Fruit fly (Drosophila melanogaster) whole organism, embryonic: ENCODE results near the gene CG15247.

Experiments
- ATbp ChIP-seq: fragments of 200-800 bp; sonication (Bioruptor generic); optimal IDR thresholded peaks from 2 replicates; lab custom pipeline; 2017; ENCODE audit warnings: missing biosample characterization, mild to moderate bottlenecking, missing genetic modification characterization, missing genetic modification reagents
- Ada2b ChIP-seq: fragments of 200-800 bp; sonication (Bioruptor generic); IDR thresholded peaks from 2 replicates; pipeline ENCODE4 v1.3.6; 2022; ENCODE audit warnings: missing biosample characterization, missing genetic modification characterization
- Antp ChIP-seq: fragments of 200-800 bp; sonication (Bioruptor generic); optimal IDR thresholded peaks from 3 replicates; lab custom pipeline; 2016; ENCODE audit warnings: missing biosample characterization, missing genetic modification characterization
- CG12104 ChIP-seq: fragments of 200-800 bp; sonication (Bioruptor generic); optimal IDR thresholded peaks from 3 replicates; lab custom pipeline; 2016; ENCODE audit warnings: missing biosample characterization, missing genetic modification characterization
- CG12155 ChIP-seq: fragments of 200-800 bp; sonication (Bioruptor generic); optimal IDR thresholded peaks from 3 replicates; lab custom pipeline; 2016; ENCODE audit warnings: missing biosample characterization, missing genetic modification characterization
- CG12219 ChIP-seq: fragments of 200-800 bp; sonication (Bioruptor generic); optimal IDR thresholded peaks from 3 replicates; lab custom pipeline; 2018; ENCODE audit warnings: missing biosample characterization, mild to moderate bottlenecking, missing genetic modification characterization
- CG12391 ChIP-seq: fragments of 200-800 bp; sonication (Bioruptor generic); optimal IDR thresholded peaks from 3 replicates; lab custom pipeline; 2018; ENCODE audit warnings: missing biosample characterization, mild to moderate bottlenecking, missing genetic modification characterization, moderate library complexity
- CG14667 ChIP-seq: fragments of 200-800 bp; sonication (Bioruptor generic); IDR thresholded peaks from 2 replicates; pipeline ENCODE4 v1.3.6; 2022; ENCODE audit warnings: missing biosample characterization, missing genetic modification characterization
- CG14860 ChIP-seq: fragments of 200-800 bp; sonication (Bioruptor generic); IDR thresholded peaks from 3 replicates; pipeline ENCODE4 v1.3.6; 2022; ENCODE audit warnings: missing biosample characterization, missing genetic modification characterization; ENCODE audit not compliant: partially characterized antibody
- CG1603 ChIP-seq: fragments of 200-800 bp; sonication (Bioruptor generic); optimal IDR thresholded peaks from 2 replicates; lab custom pipeline; 2019; ENCODE audit warnings: missing biosample characterization, mild to moderate bottlenecking, missing genetic modification characterization, moderate library complexity
- CG16813 ChIP-seq: fragments of 200-800 bp; sonication (Bioruptor generic); IDR thresholded peaks from 3 replicates; pipeline ENCODE4 v1.3.6; 2022; ENCODE audit warnings: missing biosample characterization, missing genetic modification characterization; ENCODE audit not compliant: partially characterized antibody
- CG17612 ChIP-seq: fragments of 200-800 bp; sonication (Bioruptor generic); IDR thresholded peaks from 2 replicates; pipeline ENCODE4 v1.3.6; 2022; ENCODE audit warnings: missing biosample characterization, missing genetic modification characterization
- CG18262 ChIP-seq: fragments of 200-800 bp; optimal IDR thresholded peaks from 3 replicates; lab custom pipeline; 2019; ENCODE audit warnings: missing biosample characterization, mild to moderate bottlenecking, missing genetic modification characterization, moderate library complexity
- CG18619 ChIP-seq: fragments of 200-800 bp; sonication (Bioruptor generic); optimal IDR thresholded peaks from 3 replicates; lab custom pipeline; 2017; ENCODE audit warnings: missing biosample characterization, mild to moderate bottlenecking, missing genetic modification characterization
- CG30431 ChIP-seq: fragments of 200-800 bp; sonication (Bioruptor generic); optimal IDR thresholded peaks from 2 replicates; lab custom pipeline; 2017; ENCODE audit warnings: missing biosample characterization, missing genetic modification characterization
- CG31224 ChIP-seq: fragments of 200-800 bp; sonication (Bioruptor generic); IDR thresholded peaks from 2 replicates; pipeline ENCODE4 v1.3.6; 2022; ENCODE audit warnings: missing biosample characterization, missing genetic modification characterization
- CG6813 ChIP-seq: fragments of 200-800 bp; sonication (Bioruptor generic); optimal IDR thresholded peaks from 2 replicates; lab custom pipeline; 2017; ENCODE audit warnings: missing biosample characterization, missing genetic modification characterization, mild to moderate bottlenecking, moderate library complexity, missing genetic modification reagents
- CG7928 ChIP-seq: fragments of 200-800 bp; sonication (Bioruptor generic); optimal IDR thresholded peaks from 2 replicates; lab custom pipeline; 2017; ENCODE audit warnings: missing biosample characterization, mild to moderate bottlenecking, missing genetic modification characterization
- CTCF ChIP-seq: fragments of 200-800 bp; sonication (Bioruptor generic); optimal IDR thresholded peaks from 2 replicates; lab custom pipeline; 2017; ENCODE audit warnings: missing biosample characterization, mild to moderate bottlenecking, missing genetic modification characterization, moderate library complexity
- Doc3 ChIP-seq: fragments of 200-800 bp; sonication (Bioruptor generic); IDR thresholded peaks from 3 replicates; pipeline ENCODE4 v1.3.6; 2022; ENCODE audit warnings: missing biosample characterization, missing genetic modification characterization; ENCODE audit not compliant: partially characterized antibody
- Dp ChIP-seq: fragments of 200-800 bp; sonication (Bioruptor generic); optimal IDR thresholded peaks from 2 replicates; lab custom pipeline; 2018; ENCODE audit warnings: missing biosample characterization, mild to moderate bottlenecking, missing genetic modification characterization, moderate library complexity
- E2f1 ChIP-seq: fragments of 200-800 bp; sonication (Bioruptor generic); IDR thresholded peaks from 2 replicates; pipeline ENCODE4 v1.3.6; 2022; ENCODE audit warnings: missing biosample characterization, missing genetic modification characterization
- HLH54F ChIP-seq: fragments of 200-800 bp; sonication (Bioruptor generic); optimal IDR thresholded peaks from 3 replicates; lab custom pipeline; 2016; ENCODE audit warnings: missing biosample characterization, missing genetic modification characterization
- Hr78 ChIP-seq, 2 experiments: fragments of 200-800 bp in 1 of 2; fragments of >200 bp in 1 of 2; sonication (Bioruptor generic) in 1 of 2; optimal IDR thresholded peaks; 2 replicates each; lab custom pipeline; 2017 to 2019; ENCODE audit warnings: missing biosample characterization in 2 of 2, missing genetic modification characterization in 2 of 2, mild to moderate bottlenecking in 1 of 2, moderate library complexity in 1 of 2
- MTF-1 ChIP-seq: fragments of 200-800 bp; sonication (Bioruptor generic); optimal IDR thresholded peaks from 2 replicates; lab custom pipeline; 2018; ENCODE audit warnings: missing biosample characterization, mild to moderate bottlenecking, missing genetic modification characterization, borderline replicate concordance
- Nf-YB ChIP-seq: fragments of 200-800 bp; sonication (Bioruptor generic); optimal IDR thresholded peaks from 3 replicates; lab custom pipeline; 2019; ENCODE audit warnings: missing biosample characterization, mild to moderate bottlenecking, missing genetic modification characterization, moderate library complexity
- Oli ChIP-seq: fragments of 200-800 bp; sonication (Bioruptor generic); optimal IDR thresholded peaks from 2 replicates; lab custom pipeline; 2018; ENCODE audit warnings: missing biosample characterization, mild to moderate bottlenecking, missing genetic modification characterization, moderate library complexity
- PHDP ChIP-seq: fragments of 200-800 bp; sonication (Bioruptor generic); optimal IDR thresholded peaks from 3 replicates; lab custom pipeline; 2018; ENCODE audit warnings: missing biosample characterization, mild to moderate bottlenecking, missing genetic modification characterization, moderate library complexity
- Poxn ChIP-seq: fragments of 200-800 bp; sonication (Bioruptor generic); IDR thresholded peaks from 2 replicates; pipeline ENCODE4 v1.3.6; 2022; ENCODE audit warnings: missing biosample characterization, missing genetic modification characterization
- Ravus ChIP-seq: fragments of 200-800 bp; sonication (Bioruptor generic); IDR thresholded peaks from 2 replicates; pipeline ENCODE4 v1.3.6; 2022; ENCODE audit warnings: missing biosample characterization, missing genetic modification characterization
- Side ChIP-seq: fragments of 200-800 bp; sonication (Bioruptor generic); optimal IDR thresholded peaks from 2 replicates; lab custom pipeline; 2016; ENCODE audit warnings: missing biosample characterization, missing genetic modification characterization
- Sox102F ChIP-seq: fragments of 200-800 bp; sonication (Bioruptor generic); optimal IDR thresholded peaks from 2 replicates; lab custom pipeline; 2018; ENCODE audit warnings: missing biosample characterization, mild to moderate bottlenecking, missing genetic modification characterization, moderate library complexity
- Ssrp ChIP-seq: fragments of 200-800 bp; sonication (Bioruptor generic); optimal IDR thresholded peaks from 2 replicates; lab custom pipeline; 2018; ENCODE audit warnings: missing biosample characterization, mild to moderate bottlenecking, missing genetic modification characterization, moderate library complexity
- bigmax ChIP-seq: fragments of 200-800 bp; sonication (Bioruptor generic); optimal IDR thresholded peaks from 2 replicates; lab custom pipeline; 2018; ENCODE audit warnings: missing biosample characterization, mild to moderate bottlenecking, missing genetic modification characterization
- btn ChIP-seq: fragments of 200-800 bp; sonication (Bioruptor generic); optimal IDR thresholded peaks from 2 replicates; lab custom pipeline; 2016; ENCODE audit warnings: missing biosample characterization, missing genetic modification characterization
- chinmo ChIP-seq: fragments of 200-800 bp; sonication (Bioruptor generic); IDR thresholded peaks from 4 replicates; pipeline ENCODE4 v1.3.6; 2022; ENCODE audit warnings: missing biosample characterization, missing genetic modification characterization; ENCODE audit not compliant: partially characterized antibody
- chn ChIP-seq: fragments of 200-800 bp; sonication (Bioruptor generic); optimal IDR thresholded peaks from 2 replicates; lab custom pipeline; 2016; ENCODE audit warnings: missing biosample characterization, missing genetic modification characterization
- cwo ChIP-seq: fragments of 200-800 bp; sonication (Bioruptor generic); optimal IDR thresholded peaks from 3 replicates; lab custom pipeline; 2017; ENCODE audit warnings: missing biosample characterization, missing genetic modification characterization, mild to moderate bottlenecking, moderate library complexity, missing genetic modification reagents
- dati ChIP-seq: fragments of 200-800 bp; sonication (Bioruptor generic); IDR thresholded peaks from 2 replicates; pipeline ENCODE4 v1.3.6; 2022; ENCODE audit warnings: missing biosample characterization, missing genetic modification characterization
- ftz-f1 ChIP-seq: fragments of 200-800 bp; sonication (Bioruptor generic); optimal IDR thresholded peaks from 2 replicates; lab custom pipeline; 2016; ENCODE audit warnings: missing biosample characterization, missing genetic modification characterization
- gce ChIP-seq: fragments of 200-800 bp; sonication (Bioruptor generic); IDR thresholded peaks from 3 replicates; pipeline ENCODE4 v1.3.6; 2022; ENCODE audit warnings: missing biosample characterization, missing genetic modification characterization
- gcm ChIP-seq: fragments of 200-800 bp; sonication (Bioruptor generic); optimal IDR thresholded peaks from 2 replicates; lab custom pipeline; 2019; ENCODE audit warnings: missing biosample characterization, mild to moderate bottlenecking, missing genetic modification characterization, moderate library complexity
- gro ChIP-seq: fragments of 200-800 bp; sonication (Bioruptor generic); optimal IDR thresholded peaks from 2 replicates; lab custom pipeline; 2016; ENCODE audit warnings: missing biosample characterization, missing genetic modification characterization
- gsb-n ChIP-seq: fragments of 200-800 bp; sonication (Bioruptor generic); optimal IDR thresholded peaks from 3 replicates; lab custom pipeline; 2018; ENCODE audit warnings: missing biosample characterization, mild to moderate bottlenecking, missing genetic modification characterization
- jing ChIP-seq: fragments of 200-800 bp; sonication (Bioruptor generic); optimal IDR thresholded peaks from 2 replicates; lab custom pipeline; 2018; ENCODE audit warnings: missing biosample characterization, mild to moderate bottlenecking, missing genetic modification characterization
- kay ChIP-seq: fragments of 200-800 bp; sonication (Bioruptor generic); optimal IDR thresholded peaks from 2 replicates; lab custom pipeline; 2016; ENCODE audit warnings: missing biosample characterization, missing genetic modification characterization
- lmd ChIP-seq: fragments of 200-800 bp; sonication (Bioruptor generic); IDR thresholded peaks from 2 replicates; pipeline ENCODE4 v1.3.6; 2022; ENCODE audit warnings: missing biosample characterization, missing genetic modification characterization
- pros ChIP-seq: fragments of 200-800 bp; sonication (Bioruptor generic); optimal IDR thresholded peaks from 3 replicates; lab custom pipeline; 2019; ENCODE audit warnings: missing biosample characterization, mild to moderate bottlenecking, missing genetic modification characterization, moderate library complexity
- so ChIP-seq: fragments of 200-800 bp; sonication (Bioruptor generic); IDR thresholded peaks from 3 replicates; pipeline ENCODE4 v1.3.6; 2022; ENCODE audit warnings: missing biosample characterization, missing genetic modification characterization
- sr ChIP-seq: fragments of 200-800 bp; sonication (Bioruptor generic); IDR thresholded peaks from 3 replicates; pipeline ENCODE4 v1.3.6; 2022; ENCODE audit warnings: missing biosample characterization, missing genetic modification characterization
- unpg ChIP-seq: fragments of 200-800 bp; sonication (Bioruptor generic); optimal IDR thresholded peaks from 3 replicates; lab custom pipeline; 2018; ENCODE audit warnings: missing biosample characterization, mild to moderate bottlenecking, missing genetic modification characterization, moderate library complexity

CG15247 gene

dm6 chrX:9909384-9909783 lies 32.9 kb upstream of the CG15247 start (continued):
- TF ChIP-seq Ada2b (GFP tag; lab: Robert Waterston, UW): peak; percentile 37; the same call in 1 of the 2 replicates
- no peak for TF ChIP-seq Poxn
- TF ChIP-seq HLH54F (GFP tag; lab: Kevin White, UChicago): no peak
- TF ChIP-seq MTF-1: no peak
- TF ChIP-seq CG14860 (GFP tag; lab: Robert Waterston, UW): no peak
- TF ChIP-seq gcm (GFP tag; lab: Kevin White, UChicago): no peak
- no peak for TF ChIP-seq dati (GFP tag; lab: Robert Waterston, UW)
- no peak for TF ChIP-seq cwo (GFP tag; lab: Kevin White, UChicago)
- TF ChIP-seq chinmo (GFP tag; lab: Robert Waterston, UW): 0 out of 4 replicates have a peak, but pooled peaks have one; percentile 19
- TF ChIP-seq btn (GFP tag; lab: Kevin White, UChicago): no peak
- no peak for TF ChIP-seq jing (GFP tag; lab: Kevin White, UChicago)
- TF ChIP-seq CG18262 (tag; lab: Kevin White, UChicago): no peak
- peak; percentile 2 for TF ChIP-seq Antp
- TF ChIP-seq ATbp: no peak
- no peak for TF ChIP-seq bigmax (GFP tag; lab: Kevin White, UChicago)
- TF ChIP-seq ftz-f1 (GFP tag; lab: Kevin White, UChicago): no peak
- TF ChIP-seq Side (GFP tag; lab: Kevin White, UChicago): no peak
- no peak for TF ChIP-seq Oli (tag; lab: Kevin White, UChicago)
- no peak for TF ChIP-seq Ssrp
- TF ChIP-seq PHDP (tag; lab: Kevin White, UChicago): no peak
- no peak for TF ChIP-seq CG17612 (GFP tag; lab: Robert Waterston, UW)
- TF ChIP-seq CG7928 (GFP tag; lab: Kevin White, UChicago): no peak
- TF ChIP-seq Hr78 (GFP tag; optimal IDR thresholded peaks at IDR 0.05; lab: Kevin White, UChicago): no peak
- TF ChIP-seq CG12219 (GFP tag; lab: Kevin White, UChicago): no peak
- no peak for TF ChIP-seq so
- peak; percentile 9; the same call in 1 of the 2 replicates for TF ChIP-seq E2f1 (GFP tag; lab: Robert Waterston, UW)
- no peak for TF ChIP-seq CG12104 (GFP tag; lab: Kevin White, UChicago)
- peak; percentile 21; the same call in 1 of the 3 replicates for TF ChIP-seq sr (GFP tag; lab: Robert Waterston, UW)
- TF ChIP-seq gce: no peak
- TF ChIP-seq CG12155 (GFP tag; lab: Kevin White, UChicago): no peak
- no peak for TF ChIP-seq chn
- no peak for TF ChIP-seq kay
- TF ChIP-seq CG6813 (GFP tag; lab: Kevin White, UChicago): no peak
- TF ChIP-seq Nf-YB (GFP tag; lab: Kevin White, UChicago): no peak
- TF ChIP-seq Doc3 (GFP tag; lab: Robert Waterston, UW): no peak
- no peak for TF ChIP-seq CG14667 (GFP tag; lab: Robert Waterston, UW)
- TF ChIP-seq Sox102F (GFP tag; lab: Kevin White, UChicago): peak; percentile 1
- no peak for TF ChIP-seq gsb-n (tag; lab: Kevin White, UChicago)
- no peak for TF ChIP-seq CG16813 (GFP tag; lab: Robert Waterston, UW)
- no peak for TF ChIP-seq CG18619
- TF ChIP-seq CG1603: no peak
- no peak for TF ChIP-seq gro (GFP tag; lab: Kevin White, UChicago)
- TF ChIP-seq lmd (GFP tag; lab: Robert Waterston, UW): peak; percentile 43; the same call in 1 of the 2 replicates
- TF ChIP-seq pros (GFP tag; lab: Kevin White, UChicago): no peak
- TF ChIP-seq CG31224 (GFP tag; lab: Robert Waterston, UW): no peak
- TF ChIP-seq Ravus: no peak
- TF ChIP-seq unpg: no peak
- no peak for TF ChIP-seq CTCF
- TF ChIP-seq CG30431 (GFP tag; lab: Kevin White, UChicago): no peak
- no peak for TF ChIP-seq Dp (GFP tag; lab: Kevin White, UChicago)
- no peak for TF ChIP-seq CG12391
